Fruit fly (Drosophila melanogaster) whole organism, embryonic: ENCODE measurements around the gene stas.

Experiments used
- ATbp ChIP-seq: fragments of 200-800 bp; sonication (Bioruptor generic); optimal IDR thresholded peaks from 2 replicates; lab custom pipeline; 2017; ENCODE audit warnings: missing biosample characterization, mild to moderate bottlenecking, missing genetic modification characterization, missing genetic modification reagents
- Atf6 ChIP-seq: fragments of 200-800 bp; sonication (Bioruptor generic); IDR thresholded peaks from 2 replicates; pipeline ENCODE4 v1.3.6; 2022; ENCODE audit warnings: missing biosample characterization, missing genetic modification characterization
- CG10431 ChIP-seq: fragments of 200-800 bp; sonication (Bioruptor generic); optimal IDR thresholded peaks from 3 replicates; lab custom pipeline; 2018; ENCODE audit warnings: missing biosample characterization, mild to moderate bottlenecking, missing genetic modification characterization
- CG11695 ChIP-seq: fragments of 200-800 bp; sonication (Bioruptor generic); IDR thresholded peaks from 3 replicates; pipeline ENCODE4 v1.3.6; 2022; ENCODE audit warnings: missing biosample characterization, missing genetic modification characterization
- CG12299 ChIP-seq: fragments of 200-800 bp; sonication (Bioruptor generic); optimal IDR thresholded peaks from 2 replicates; lab custom pipeline; 2018; ENCODE audit warnings: missing biosample characterization, mild to moderate bottlenecking, missing genetic modification characterization
- CG14050 ChIP-seq: fragments of 200-800 bp; sonication (Bioruptor generic); IDR thresholded peaks from 3 replicates; pipeline ENCODE4 v1.3.6; 2022; ENCODE audit warnings: missing biosample characterization, missing genetic modification characterization
- CG15514 ChIP-seq: fragments of 200-800 bp; sonication (Bioruptor generic); optimal IDR thresholded peaks from 3 replicates; lab custom pipeline; 2017; ENCODE audit warnings: missing biosample characterization, missing genetic modification characterization, mild to moderate bottlenecking, moderate library complexity, missing genetic modification reagents
- CG16813 ChIP-seq: fragments of 200-800 bp; sonication (Bioruptor generic); IDR thresholded peaks from 3 replicates; pipeline ENCODE4 v1.3.6; 2022; ENCODE audit warnings: missing biosample characterization, missing genetic modification characterization; ENCODE audit not compliant: partially characterized antibody
- CG16863 ChIP-seq: fragments of 200-800 bp; sonication (Bioruptor generic); optimal IDR thresholded peaks from 3 replicates; lab custom pipeline; 2016; ENCODE audit warnings: missing biosample characterization, missing genetic modification characterization
- CG17328 ChIP-seq: fragments of 200-800 bp; sonication (Bioruptor generic); IDR thresholded peaks from 2 replicates; pipeline ENCODE4 v1.3.6; 2022; ENCODE audit warnings: missing biosample characterization, missing genetic modification characterization
- CG1832 ChIP-seq: fragments of 200-800 bp; sonication (Bioruptor generic); optimal IDR thresholded peaks from 2 replicates; lab custom pipeline; 2017; ENCODE audit warnings: missing biosample characterization, mild to moderate bottlenecking, missing genetic modification characterization, inconsistent platforms
- CG2875 ChIP-seq: fragments of 200-800 bp; sonication (Bioruptor generic); optimal IDR thresholded peaks from 2 replicates; lab custom pipeline; 2017; ENCODE audit warnings: missing biosample characterization, mild to moderate bottlenecking, missing genetic modification characterization, missing genetic modification reagents
- CG3065 ChIP-seq: fragments of 200-800 bp; sonication (Bioruptor generic); optimal IDR thresholded peaks from 2 replicates; lab custom pipeline; 2016; ENCODE audit warnings: missing biosample characterization, missing genetic modification characterization
- CG33213 ChIP-seq: fragments of 200-800 bp; sonication (Bioruptor generic); optimal IDR thresholded peaks from 3 replicates; lab custom pipeline; 2016; ENCODE audit warnings: missing biosample characterization, missing genetic modification characterization
- CG4707 ChIP-seq: fragments of 200-800 bp; sonication (Bioruptor generic); optimal IDR thresholded peaks from 2 replicates; lab custom pipeline; 2018; ENCODE audit warnings: missing biosample characterization, mild to moderate bottlenecking, missing genetic modification characterization, moderate library complexity
- CG5245 ChIP-seq: fragments of 200-800 bp; sonication (Bioruptor generic); optimal IDR thresholded peaks from 3 replicates; lab custom pipeline; 2016; ENCODE audit warnings: missing biosample characterization, missing genetic modification characterization
- CG6683 ChIP-seq: fragments of 200-800 bp; sonication (Bioruptor generic); optimal IDR thresholded peaks from 2 replicates; lab custom pipeline; 2017; ENCODE audit warnings: missing biosample characterization, mild to moderate bottlenecking, missing genetic modification characterization, missing genetic modification reagents
- CG6854 ChIP-seq: fragments of 200-800 bp; sonication (Bioruptor generic); optimal IDR thresholded peaks from 3 replicates; lab custom pipeline; 2017; ENCODE audit warnings: missing biosample characterization, mild to moderate bottlenecking, missing genetic modification characterization
- CG7271 ChIP-seq: fragments of 200-800 bp; sonication (Bioruptor generic); optimal IDR thresholded peaks from 2 replicates; lab custom pipeline; 2018; ENCODE audit warnings: missing biosample characterization, mild to moderate bottlenecking, missing genetic modification characterization, moderate library complexity
- CG7556 ChIP-seq: fragments of 200-800 bp; sonication (Bioruptor generic); optimal IDR thresholded peaks from 2 replicates; lab custom pipeline; 2017; ENCODE audit warnings: missing biosample characterization, mild to moderate bottlenecking, missing genetic modification characterization
- CG7963 ChIP-seq: fragments of 200-800 bp; sonication (Bioruptor generic); IDR thresholded peaks from 3 replicates; pipeline ENCODE4 v1.3.6; 2022; ENCODE audit warnings: missing biosample characterization, missing genetic modification characterization; ENCODE audit not compliant: partially characterized antibody
- CG8944 ChIP-seq: fragments of 200-800 bp; sonication (Bioruptor generic); optimal IDR thresholded peaks from 3 replicates; lab custom pipeline; 2016; ENCODE audit warnings: missing biosample characterization, missing genetic modification characterization
- CHES-1-like ChIP-seq: fragments of 200-800 bp; sonication (Bioruptor generic); optimal IDR thresholded peaks from 2 replicates; lab custom pipeline; 2016; ENCODE audit warnings: missing biosample characterization, missing genetic modification characterization
- Chrac-16 ChIP-seq: fragments of 200-800 bp; sonication (Bioruptor generic); optimal IDR thresholded peaks from 3 replicates; lab custom pipeline; 2016; ENCODE audit warnings: missing biosample characterization, missing genetic modification characterization
- CrebB ChIP-seq: fragments of 200-800 bp; sonication (Bioruptor generic); optimal IDR thresholded peaks from 3 replicates; lab custom pipeline; 2018; ENCODE audit warnings: missing biosample characterization, mild to moderate bottlenecking, missing genetic modification characterization
- Dref ChIP-seq: fragments of 200-800 bp; sonication (Bioruptor generic); IDR thresholded peaks from 2 replicates; pipeline ENCODE4 v1.3.6; 2022; ENCODE audit warnings: missing biosample characterization, missing genetic modification characterization
- Drgx ChIP-seq: fragments of 200-800 bp; sonication (Bioruptor generic); IDR thresholded peaks from 2 replicates; pipeline ENCODE4 v1.3.6; 2022; ENCODE audit warnings: missing biosample characterization, missing genetic modification characterization
- E2f1 ChIP-seq: fragments of 200-800 bp; sonication (Bioruptor generic); IDR thresholded peaks from 2 replicates; pipeline ENCODE4 v1.3.6; 2022; ENCODE audit warnings: missing biosample characterization, missing genetic modification characterization
- HHEX ChIP-seq: fragments of 200-800 bp; sonication (Bioruptor generic); optimal IDR thresholded peaks from 3 replicates; lab custom pipeline; 2017; ENCODE audit warnings: missing biosample characterization, mild to moderate bottlenecking, missing genetic modification characterization, missing genetic modification reagents
- Hsf ChIP-seq: fragments of 200-800 bp; sonication (Bioruptor generic); optimal IDR thresholded peaks from 3 replicates; lab custom pipeline; 2016; ENCODE audit warnings: missing biosample characterization, missing genetic modification characterization
- Mes4 ChIP-seq: fragments of 200-800 bp; sonication (Bioruptor generic); optimal IDR thresholded peaks from 2 replicates; lab custom pipeline; 2016; ENCODE audit warnings: missing biosample characterization, missing genetic modification characterization
- NK7.1 ChIP-seq: fragments of 200-800 bp; sonication (Bioruptor generic); optimal IDR thresholded peaks from 3 replicates; lab custom pipeline; 2016; ENCODE audit warnings: missing biosample characterization, missing genetic modification characterization
- Oli ChIP-seq: fragments of 200-800 bp; sonication (Bioruptor generic); optimal IDR thresholded peaks from 2 replicates; lab custom pipeline; 2018; ENCODE audit warnings: missing biosample characterization, mild to moderate bottlenecking, missing genetic modification characterization, moderate library complexity
- Sry-δ ChIP-seq: fragments of 200-800 bp; sonication (Bioruptor generic); optimal IDR thresholded peaks from 2 replicates; lab custom pipeline; 2016; ENCODE audit warnings: missing biosample characterization, missing genetic modification characterization
- bigmax ChIP-seq: fragments of 200-800 bp; sonication (Bioruptor generic); optimal IDR thresholded peaks from 2 replicates; lab custom pipeline; 2018; ENCODE audit warnings: missing biosample characterization, mild to moderate bottlenecking, missing genetic modification characterization
- chm ChIP-seq: fragments of 200-800 bp; sonication (Bioruptor generic); IDR thresholded peaks from 2 replicates; pipeline ENCODE4 v1.3.6; 2022; ENCODE audit warnings: missing biosample characterization, missing genetic modification characterization
- dimm ChIP-seq: fragments of 200-800 bp; sonication (Bioruptor generic); IDR thresholded peaks from 2 replicates; pipeline ENCODE4 v1.3.6; 2022; ENCODE audit warnings: missing biosample characterization, missing genetic modification characterization
- exex ChIP-seq: fragments of 200-800 bp; sonication (Bioruptor generic); optimal IDR thresholded peaks from 4 replicates; lab custom pipeline; 2018; ENCODE audit warnings: missing biosample characterization, mild to moderate bottlenecking, missing genetic modification characterization, moderate library complexity
- fd3F ChIP-seq: fragments of 200-800 bp; sonication (Bioruptor generic); optimal IDR thresholded peaks from 2 replicates; lab custom pipeline; 2018; ENCODE audit warnings: missing biosample characterization, mild to moderate bottlenecking, missing genetic modification characterization, moderate library complexity
- fd64A ChIP-seq: fragments of 200-800 bp; sonication (Bioruptor generic); optimal IDR thresholded peaks from 3 replicates; lab custom pipeline; 2018; ENCODE audit warnings: missing biosample characterization, mild to moderate bottlenecking, missing genetic modification characterization
- ken ChIP-seq: fragments of 200-800 bp; sonication (Bioruptor generic); IDR thresholded peaks from 3 replicates; pipeline ENCODE4 v1.3.6; 2022; ENCODE audit warnings: missing biosample characterization, missing genetic modification characterization
- mam ChIP-seq: fragments of 200-800 bp; sonication (Bioruptor generic); optimal IDR thresholded peaks from 3 replicates; lab custom pipeline; 2016; ENCODE audit warnings: missing biosample characterization, missing genetic modification characterization
- nerfin-1 ChIP-seq: fragments of 200-800 bp; sonication (Bioruptor generic); optimal IDR thresholded peaks from 3 replicates; lab custom pipeline; 2019; ENCODE audit warnings: missing biosample characterization, mild to moderate bottlenecking, missing genetic modification characterization, moderate library complexity
- prd ChIP-seq, 3 experiments: fragments of >200 bp in 2 of 3; fragments of 200-800 bp in 1 of 3; sonication (Bioruptor generic) in 1 of 3; optimal IDR thresholded peaks in 2 of 3; IDR thresholded peaks in 1 of 3; 2 replicates in 2 of 3; 3 replicates in 1 of 3; pipeline versions ENCODE4 v1.3.6 to Lab custom; 2017 to 2022; ENCODE audit warnings: missing biosample characterization in 1 of 3, missing genetic modification characterization in 1 of 3
- seq ChIP-seq: fragments of 200-800 bp; sonication (Bioruptor generic); IDR thresholded peaks from 2 replicates; pipeline ENCODE4 v1.3.6; 2022; ENCODE audit warnings: missing biosample characterization, missing genetic modification characterization
- ttk ChIP-seq: fragments of 200-800 bp; sonication (Bioruptor generic); IDR thresholded peaks from 2 replicates; pipeline ENCODE4 v2.1.2; 2022; ENCODE audit warnings: missing biosample characterization, missing genetic modification characterization
- tx ChIP-seq: fragments of 200-800 bp; sonication (Bioruptor generic); optimal IDR thresholded peaks from 2 replicates; lab custom pipeline; 2016; ENCODE audit warnings: missing biosample characterization, missing genetic modification characterization
- wdn ChIP-seq: fragments of 200-800 bp; sonication (Bioruptor generic); IDR thresholded peaks from 2 replicates; pipeline ENCODE4 v1.3.6; 2022; ENCODE audit warnings: missing biosample characterization, missing genetic modification characterization
- zfh2 ChIP-seq: fragments of 200-800 bp; sonication (Bioruptor generic); optimal IDR thresholded peaks from 2 replicates; lab custom pipeline; 2016; ENCODE audit warnings: missing biosample characterization, missing genetic modification characterization

The stas gene

DNA sequence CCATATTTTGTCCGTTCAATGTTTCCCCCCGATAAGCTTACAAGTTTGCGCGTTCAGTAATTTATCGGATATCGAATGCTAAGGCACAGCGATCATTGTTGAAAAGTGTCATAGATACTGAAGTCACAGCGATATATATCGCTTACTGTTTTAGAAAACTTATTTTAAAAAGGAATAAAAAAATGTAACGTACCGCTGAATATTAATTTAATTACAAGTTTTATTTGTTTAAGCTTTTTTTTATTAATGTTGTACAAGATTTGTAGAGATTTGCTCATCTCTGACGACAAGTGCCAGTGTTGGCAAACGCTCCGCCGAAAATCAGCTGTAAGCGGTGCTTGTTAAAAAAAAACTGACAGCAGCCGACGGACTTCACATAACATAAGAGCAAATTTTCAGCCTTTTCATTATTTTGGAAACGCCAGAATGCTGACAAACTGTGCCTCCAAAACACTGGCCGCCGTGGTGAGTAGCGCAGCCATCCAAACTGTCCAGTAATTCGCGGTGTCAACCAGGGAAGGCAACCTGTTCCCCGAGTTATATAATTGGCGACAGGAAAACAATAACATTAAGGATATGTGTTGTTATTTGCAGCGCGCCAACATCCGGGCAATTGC lies 4.4 kb upstream of the stas start, which contains the start of the genes corolla and ND-24 (continued):
- peak; percentile 34 for TF ChIP-seq CG2875 (GFP tag; lab: Kevin White, UChicago)
- peak; percentile 85 for TF ChIP-seq zfh2 (GFP tag; lab: Kevin White, UChicago)
- peak; percentile 72 for TF ChIP-seq CG7556 (GFP tag; lab: Kevin White, UChicago)
- peak; percentile 70 for TF ChIP-seq chm (GFP tag; lab: Robert Waterston, UW)
- TF ChIP-seq CG7963 (GFP tag; lab: Robert Waterston, UW) = peak; percentile 70
- TF ChIP-seq CHES-1-like (GFP tag; lab: Kevin White, UChicago) = peak; percentile 84
- TF ChIP-seq CG5245 (GFP tag; lab: Kevin White, UChicago) = peak; percentile 77
- peak; percentile 91 for TF ChIP-seq Hsf (GFP tag; lab: Kevin White, UChicago)
- peak; percentile 79 for TF ChIP-seq tx (GFP tag; lab: Kevin White, UChicago)
- peak; percentile 82 for TF ChIP-seq ken (GFP tag; lab: Robert Waterston, UW)
- peak; percentile 89 for TF ChIP-seq CG16813 (GFP tag; lab: Robert Waterston, UW)
- peak; percentile 90 for TF ChIP-seq Sry-δ
- peak; percentile 48 for TF ChIP-seq CG6854 (GFP tag; lab: Kevin White, UChicago)
- peak; percentile 62 for TF ChIP-seq Oli (tag; lab: Kevin White, UChicago)
- TF ChIP-seq mam (GFP tag; lab: Kevin White, UChicago) = peak; percentile 82
- peak; percentile 49 for TF ChIP-seq CG7271 (tag; lab: Kevin White, UChicago)
- TF ChIP-seq CG14050 (GFP tag; lab: Robert Waterston, UW) = peak; percentile 75
- TF ChIP-seq CG6683 (GFP tag; lab: Kevin White, UChicago) = peak; percentile 54
- TF ChIP-seq nerfin-1 (tag; lab: Kevin White, UChicago) = peak; percentile 48
- peak; percentile 79 for TF ChIP-seq CG33213 (GFP tag; lab: Kevin White, UChicago)
- TF ChIP-seq CG15514 = peak; percentile 84
- TF ChIP-seq CG11695 (GFP tag; lab: Robert Waterston, UW) = peak; percentile 77
- no peak for TF ChIP-seq CG10431 (GFP tag; lab: Kevin White, UChicago)
- TF ChIP-seq Dref (GFP tag; lab: Robert Waterston, UW) = peak; percentile 75
- TF ChIP-seq Chrac-16 (GFP tag; lab: Kevin White, UChicago) = peak; percentile 85
- no peak for TF ChIP-seq exex
- peak; percentile 69 for TF ChIP-seq seq (GFP tag; lab: Robert Waterston, UW)
- TF ChIP-seq CG3065 (GFP tag; lab: Kevin White, UChicago) = peak; percentile 59
- peak; percentile 65 for TF ChIP-seq fd3F
- no peak for TF ChIP-seq prd (optimal IDR thresholded peaks at IDR 0.05; lab: Kevin White, UChicago)
- peak; percentile 93 for TF ChIP-seq prd (GFP tag; IDR thresholded peaks at IDR 0.05; lab: Robert Waterston, UW)
- peak; percentile 87 for TF ChIP-seq Atf6 (GFP tag; lab: Robert Waterston, UW)
- TF ChIP-seq ttk (GFP tag; lab: Robert Waterston, UW) = peak; percentile 87
- TF ChIP-seq ATbp (GFP tag; lab: Kevin White, UChicago) = peak; percentile 35
- TF ChIP-seq CG8944 (GFP tag; lab: Kevin White, UChicago) = peak; percentile 81
- peak; percentile 61 for TF ChIP-seq Mes4 (GFP tag; lab: Kevin White, UChicago)
- peak; percentile 69 for TF ChIP-seq CG12299 (tag; lab: Kevin White, UChicago)
- TF ChIP-seq CG16863 = peak; percentile 83
- peak; percentile 59 for TF ChIP-seq dimm (GFP tag; lab: Robert Waterston, UW)
- TF ChIP-seq fd64A (GFP tag; lab: Kevin White, UChicago) = no peak
- peak; percentile 31 for TF ChIP-seq CrebB (tag; lab: Kevin White, UChicago)
- TF ChIP-seq CG4707 (GFP tag; lab: Kevin White, UChicago) = no peak
- TF ChIP-seq NK7.1 (GFP tag; lab: Kevin White, UChicago) = peak; percentile 59
- TF ChIP-seq HHEX (GFP tag; lab: Kevin White, UChicago) = peak; percentile 59
- TF ChIP-seq wdn (GFP tag; lab: Robert Waterston, UW) = peak; percentile 57; the same call in 1 of the 2 replicates
- no peak for TF ChIP-seq bigmax
- peak; percentile 86 for TF ChIP-seq E2f1
- no peak for TF ChIP-seq CG1832
- peak; percentile 72 for TF ChIP-seq Drgx (GFP tag; lab: Robert Waterston, UW)
- peak; percentile 89 for TF ChIP-seq CG17328 (GFP tag; lab: Robert Waterston, UW)
